Worm (Caenorhabditis elegans) whole organism, L4 larva: ENCODE results near the gene pqn-27.
A peak's percentile ranks its signal among the peaks of the same experiment; 100 is the strongest.

Experiments
- F10B5.3 ChIP-seq: sonication (generic microtip); optimal IDR thresholded peaks from 2 replicates; lab custom pipeline; 2016; ENCODE audit warnings: mild to moderate bottlenecking, missing genetic modification characterization, missing compliant biosample characterization
- F26F4.8 ChIP-seq: fragments of 200-800 bp; sonication (Bioruptor generic); conservative IDR thresholded peaks from 2 replicates; pipeline ENCODE4 v1.3.6; 2022; ENCODE audit warnings: missing genetic modification characterization, missing compliant biosample characterization
- F44E2.7 ChIP-seq: fragments of 200-800 bp; sonication (Bioruptor generic); IDR thresholded peaks from 2 replicates; pipeline ENCODE4 v2.1.2; 2022; ENCODE audit warnings: missing genetic modification characterization, missing compliant biosample characterization
- F49E8.2 ChIP-seq: sonication (generic microtip); optimal IDR thresholded peaks from 2 replicates; lab custom pipeline; 2016; ENCODE audit warnings: missing compliant biosample characterization, mild to moderate bottlenecking, missing genetic modification characterization, borderline replicate concordance
- R02D3.7 ChIP-seq: fragments of 150-350 bp; sonication (generic microtip); optimal IDR thresholded peaks from 3 replicates; lab custom pipeline; 2014; ENCODE audit warnings: missing biosample characterization, missing genetic modification characterization
- T20F7.1 ChIP-seq: fragments of 200-800 bp; sonication (Bioruptor generic); optimal IDR thresholded peaks from 2 replicates; lab custom pipeline; 2018; ENCODE audit warnings: mild to moderate bottlenecking, missing genetic modification characterization, missing compliant biosample characterization
- T26A8.4 ChIP-seq: fragments of 200-800 bp; sonication (Bioruptor generic); IDR thresholded peaks from 2 replicates; pipeline ENCODE4 v1.3.6; 2022; ENCODE audit warnings: missing genetic modification characterization, missing compliant biosample characterization
- Y105C5A.15 ChIP-seq: fragments of 200-800 bp; sonication (Bioruptor generic); IDR thresholded peaks from 2 replicates; pipeline ENCODE4 v1.3.6; 2022; ENCODE audit warnings: missing genetic modification characterization, missing compliant biosample characterization
- Y48G9A.11 ChIP-seq: fragments of 200-800 bp; sonication (Bioruptor generic); IDR thresholded peaks from 2 replicates; pipeline ENCODE4 v1.3.6; 2022; ENCODE audit warnings: missing genetic modification reagents, missing genetic modification characterization, missing compliant biosample characterization
- aha-1 ChIP-seq: fragments of 150-350 bp; peaks from one replicate; lab custom pipeline; 2014; ENCODE audit warnings: missing biosample characterization, missing genetic modification characterization
- ceh-32 ChIP-seq: sonication (generic microtip); optimal IDR thresholded peaks from 2 replicates; lab custom pipeline; 2016; ENCODE audit warnings: mild to moderate bottlenecking, missing genetic modification characterization, missing compliant biosample characterization; ENCODE audit not compliant: poor library complexity
- ces-1 ChIP-seq: fragments of 150-350 bp; sonication (generic microtip); optimal IDR thresholded peaks from 4 replicates; lab custom pipeline; 2014; ENCODE audit warnings: missing biosample characterization, missing genetic modification reagents, missing genetic modification characterization
- cey-2 ChIP-seq: sonication (generic microtip); optimal IDR thresholded peaks from 3 replicates; lab custom pipeline; 2017; ENCODE audit warnings: missing genetic modification characterization, mild to moderate bottlenecking, missing compliant biosample characterization, antibody characterized with exemption, borderline replicate concordance; ENCODE audit not compliant: insufficient read depth
- daf-16 ChIP-seq, 3 experiments: sonication (generic microtip); optimal IDR thresholded peaks; 2 replicates each; lab custom pipeline; 2016 to 2017; ENCODE audit warnings: missing genetic modification characterization in 3 of 3, missing genetic modification reagents in 3 of 3, mild to moderate bottlenecking in 2 of 3, missing compliant biosample characterization in 2 of 3, missing biosample characterization in 1 of 3, moderate library complexity in 1 of 3
- dmd-6 ChIP-seq: fragments of 200-800 bp; sonication (Bioruptor generic); IDR thresholded peaks from 2 replicates; pipeline ENCODE4 v1.3.6; 2022; ENCODE audit warnings: missing genetic modification reagents, missing genetic modification characterization, missing compliant biosample characterization
- dmd-9 ChIP-seq: fragments of 200-800 bp; sonication (Bioruptor generic); IDR thresholded peaks from 2 replicates; pipeline ENCODE4 v1.3.6; 2022; ENCODE audit warnings: missing genetic modification reagents, missing genetic modification characterization, missing compliant biosample characterization
- dve-1 ChIP-seq: sonication (generic microtip); optimal IDR thresholded peaks from 2 replicates; lab custom pipeline; 2017; ENCODE audit warnings: antibody characterized with exemption, mild to moderate bottlenecking, missing genetic modification characterization, missing compliant biosample characterization; ENCODE audit not compliant: insufficient read depth
- egl-43 ChIP-seq: fragments of 200-800 bp; sonication (Bioruptor generic); IDR thresholded peaks from 2 replicates; pipeline ENCODE4 v1.3.6; 2022; ENCODE audit warnings: missing genetic modification reagents, missing genetic modification characterization, missing compliant biosample characterization
- hif-1 ChIP-seq, 2 experiments: sonication (generic microtip); optimal IDR thresholded peaks; 2 replicates each; lab custom pipeline; 2016 to 2017; ENCODE audit warnings: missing compliant biosample characterization in 2 of 2, missing genetic modification characterization in 2 of 2, missing genetic modification reagents in 2 of 2, missing genotype in 2 of 2, mild to moderate bottlenecking in 1 of 2
- hlh-11 ChIP-seq: fragments of 200-800 bp; sonication (Bioruptor generic); optimal IDR thresholded peaks from 2 replicates; lab custom pipeline; 2018; ENCODE audit warnings: mild to moderate bottlenecking, missing genetic modification characterization, missing compliant biosample characterization
- hlh-30 ChIP-seq: sonication (generic microtip); optimal IDR thresholded peaks from 2 replicates; lab custom pipeline; 2017; ENCODE audit warnings: antibody characterized with exemption, mild to moderate bottlenecking, missing genetic modification characterization, missing compliant biosample characterization; ENCODE audit not compliant: insufficient read depth
- lin-13 ChIP-seq: fragments of 150-350 bp; optimal IDR thresholded peaks from 2 replicates; lab custom pipeline; 2014; ENCODE audit warnings: missing biosample characterization, missing genetic modification reagents, missing genetic modification characterization
- lin-29 ChIP-seq: fragments of 200-800 bp; sonication (Bioruptor generic); IDR thresholded peaks from 2 replicates; pipeline ENCODE4 v1.3.6; 2022; ENCODE audit warnings: missing genetic modification reagents, missing genetic modification characterization, missing compliant biosample characterization
- lin-38 ChIP-seq: fragments of 200-800 bp; sonication (Bioruptor generic); IDR thresholded peaks from 2 replicates; pipeline ENCODE4 v1.3.6; 2022; ENCODE audit warnings: missing genetic modification reagents, missing genetic modification characterization, missing compliant biosample characterization
- lin-39 ChIP-seq: fragments of 150-350 bp; optimal IDR thresholded peaks from 2 replicates; lab custom pipeline; 2014; ENCODE audit warnings: missing biosample characterization, missing genetic modification reagents, missing genetic modification characterization
- madf-5 ChIP-seq, 2 experiments: fragments of 200-800 bp; sonication (Bioruptor generic); IDR thresholded peaks; 2 replicates each; pipeline ENCODE4 v1.3.6; 2022; ENCODE audit warnings: missing compliant biosample characterization in 2 of 2, missing genetic modification characterization in 2 of 2
- mep-1 ChIP-seq: fragments of 150-350 bp; sonication (generic microtip); optimal IDR thresholded peaks from 3 replicates; lab custom pipeline; 2014; ENCODE audit warnings: missing biosample characterization, missing genetic modification characterization
- mes-2 ChIP-seq: sonication (generic microtip); optimal IDR thresholded peaks from 2 replicates; lab custom pipeline; 2016; ENCODE audit warnings: missing genotype, mild to moderate bottlenecking, missing genetic modification characterization, missing compliant biosample characterization; ENCODE audit not compliant: poor library complexity, severe bottlenecking
- mxl-3 ChIP-seq: fragments of 200-800 bp; sonication (Bioruptor generic); optimal IDR thresholded peaks from 2 replicates; lab custom pipeline; 2018; ENCODE audit warnings: mild to moderate bottlenecking, missing genetic modification characterization, missing compliant biosample characterization
- nhr-10 ChIP-seq: fragments of 150-350 bp; optimal IDR thresholded peaks from 2 replicates; lab custom pipeline; 2014; ENCODE audit warnings: missing biosample characterization, missing genetic modification characterization
- nhr-111 ChIP-seq: fragments of 200-800 bp; sonication (Bioruptor generic); optimal IDR thresholded peaks from 2 replicates; lab custom pipeline; 2018; ENCODE audit warnings: mild to moderate bottlenecking, missing genetic modification characterization, missing compliant biosample characterization
- nhr-28 ChIP-seq: fragments of 150-350 bp; optimal IDR thresholded peaks from 2 replicates; lab custom pipeline; 2014; ENCODE audit warnings: missing biosample characterization, missing genetic modification characterization
- nhr-48 ChIP-seq: sonication (generic microtip); optimal IDR thresholded peaks from 2 replicates; lab custom pipeline; 2016; ENCODE audit warnings: mild to moderate bottlenecking, missing genetic modification characterization, missing compliant biosample characterization
- nhr-77 ChIP-seq: fragments of 150-350 bp; optimal IDR thresholded peaks from 2 replicates; lab custom pipeline; 2014; ENCODE audit warnings: missing biosample characterization, missing genetic modification characterization
- php-3 ChIP-seq: fragments of 200-800 bp; sonication (Bioruptor generic); IDR thresholded peaks from 2 replicates; pipeline ENCODE4 v1.3.6; 2022; ENCODE audit warnings: missing genetic modification reagents, missing genetic modification characterization, missing compliant biosample characterization
- rbr-2 ChIP-seq: sonication (generic microtip); optimal IDR thresholded peaks from 2 replicates; lab custom pipeline; 2016; ENCODE audit warnings: missing genotype, missing genetic modification characterization, missing compliant biosample characterization
- set-16 ChIP-seq: fragments of 200-800 bp; sonication (Bioruptor generic); IDR thresholded peaks from 2 replicates; pipeline ENCODE4 v1.3.6; 2022; ENCODE audit warnings: missing genetic modification reagents, missing genetic modification characterization, missing compliant biosample characterization
- skn-1 ChIP-seq: fragments of 150-350 bp; optimal IDR thresholded peaks from 2 replicates; lab custom pipeline; 2014; ENCODE audit warnings: missing biosample characterization, missing genetic modification characterization
- unc-62 ChIP-seq, 3 experiments: fragments of 150-350 bp in 1 of 3; sonication (generic microtip); optimal IDR thresholded peaks in 2 of 3; peaks in 1 of 3; 1 replicate in 1 of 3; 2 replicates in 2 of 3; lab custom pipeline; 2014 to 2017; ENCODE audit warnings: missing biosample characterization in 3 of 3, missing genetic modification characterization in 3 of 3, missing genetic modification reagents in 3 of 3, missing genotype in 1 of 3
- vab-7 ChIP-seq: fragments of 200-800 bp; sonication (Bioruptor generic); IDR thresholded peaks from 2 replicates; pipeline ENCODE4 v1.3.6; 2022; ENCODE audit warnings: missing genetic modification reagents, missing genetic modification characterization, missing compliant biosample characterization
- zip-11 ChIP-seq: fragments of 200-800 bp; sonication (Bioruptor generic); IDR thresholded peaks from 2 replicates; pipeline ENCODE4 v1.3.6; 2022; ENCODE audit warnings: missing genetic modification characterization, missing compliant biosample characterization
- zip-2 ChIP-seq: fragments of 150-350 bp; optimal IDR thresholded peaks from 2 replicates; lab custom pipeline; 2014; ENCODE audit warnings: missing biosample characterization, missing genetic modification characterization

Gene pqn-27

DNA sequence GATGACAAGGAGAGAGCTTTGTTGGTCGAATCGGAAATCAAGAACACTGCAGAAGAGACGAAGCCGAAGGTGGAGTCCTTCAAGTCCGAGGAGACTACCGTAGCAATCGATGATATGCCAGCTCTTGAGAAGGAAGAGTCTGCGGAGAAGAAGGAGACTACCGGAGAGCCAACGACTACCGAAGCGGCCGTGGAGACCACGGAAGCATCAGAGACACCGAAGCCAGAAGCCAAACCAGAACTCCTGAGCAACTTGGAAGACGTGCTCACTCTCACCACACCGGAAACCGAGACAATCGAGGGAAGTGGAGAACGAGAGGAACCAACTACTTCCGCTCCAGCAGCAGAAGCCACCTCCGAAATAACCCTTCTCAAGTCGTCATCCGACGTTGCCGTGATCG lies 23.7 kb upstream of the pqn-27 start:
- TF ChIP-seq nhr-77 (tag; lab: Kevin White, UChicago) (no peak), unc-62 (GFP tag; optimal IDR thresholded peaks at IDR 0.05 in 1 of 2; lab: Kevin White, UChicago) (peak in 1 of 2 experiments; percentile 47), unc-62 (tag; optimal IDR thresholded peaks at IDR 0.05; lab: Kevin White, UChicago) (no peak), set-16 (GFP tag; lab: Robert Waterston, UW) (peak; percentile 65)

DNA sequence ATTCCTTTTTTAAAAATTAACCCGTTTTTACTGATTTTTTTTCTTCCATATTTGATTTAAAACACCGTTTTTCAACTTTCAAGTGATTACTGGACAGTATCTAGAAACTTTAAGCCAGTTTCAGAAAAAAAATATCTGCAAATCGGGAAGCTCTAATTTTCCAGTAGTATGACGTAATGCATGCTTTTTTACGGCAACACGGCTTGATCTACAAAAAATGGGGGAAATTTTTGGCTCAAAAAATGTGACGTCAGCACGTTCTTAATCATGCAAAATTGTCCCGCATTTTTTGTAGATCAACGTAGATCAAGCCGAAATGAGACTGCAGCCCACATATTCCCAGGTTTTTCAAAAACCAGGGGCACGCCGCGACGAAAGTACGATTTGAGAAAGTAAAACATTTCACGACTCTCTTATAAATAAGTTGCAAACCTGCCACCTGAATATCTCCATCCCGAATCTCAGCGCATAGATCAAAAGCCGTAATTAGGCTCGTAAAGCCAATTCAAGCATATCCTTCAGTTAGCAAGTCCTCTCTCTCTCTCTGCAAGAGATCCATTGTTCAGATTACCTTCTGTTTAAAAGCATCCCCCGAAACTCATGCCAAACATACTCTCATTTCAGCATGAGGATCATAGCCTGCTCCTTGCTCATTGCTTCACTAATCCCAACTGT lies 21.5 kb upstream of the pqn-27 start, which contains the start of gene E01G4.6:
Gene E01G4.6, plus strand, starts transcription at position 625 of the 675 bp plus-strand sequence.
- TF ChIP-seq F49E8.2 (no peak), dmd-9 (GFP tag; lab: Robert Waterston, UW) (no peak), aha-1 (peak; percentile 58), php-3 (no peak), Y105C5A.15 (GFP tag; lab: Robert Waterston, UW) (no peak), F44E2.7 (GFP tag; lab: Robert Waterston, UW) (no peak), dve-1 (tag; lab: Kevin White, UChicago) (no peak), nhr-48 (peak; percentile 26)

DNA sequence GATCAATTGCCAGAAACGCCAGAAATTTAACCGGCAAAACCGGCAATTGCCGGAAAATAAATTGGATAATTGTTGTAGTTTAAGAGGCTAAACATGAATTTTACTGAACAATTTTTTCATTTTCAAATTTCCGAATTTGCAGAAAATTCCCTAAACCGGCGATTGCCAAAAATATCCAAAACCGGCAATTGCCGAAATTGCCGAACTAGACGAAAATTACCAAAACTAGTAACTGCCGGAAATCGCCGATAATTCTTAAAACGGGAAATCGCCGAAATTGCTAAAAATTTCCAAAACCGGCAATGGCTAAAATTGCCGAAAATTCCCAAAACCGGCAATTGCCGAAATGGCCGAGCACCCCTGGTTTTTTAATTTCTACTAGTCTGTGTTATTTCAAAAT lies 19.0 kb upstream of the pqn-27 start:
- TF ChIP-seq unc-62 (GFP tag; optimal IDR thresholded peaks at IDR 0.05 in 1 of 2; lab: Kevin White, UChicago): peak in 1 of 2 experiments; percentile 68
- no peak for TF ChIP-seq unc-62 (tag; optimal IDR thresholded peaks at IDR 0.05; lab: Kevin White, UChicago)
- TF ChIP-seq lin-13 (GFP tag; lab: Kevin White, UChicago): no peak

DNA sequence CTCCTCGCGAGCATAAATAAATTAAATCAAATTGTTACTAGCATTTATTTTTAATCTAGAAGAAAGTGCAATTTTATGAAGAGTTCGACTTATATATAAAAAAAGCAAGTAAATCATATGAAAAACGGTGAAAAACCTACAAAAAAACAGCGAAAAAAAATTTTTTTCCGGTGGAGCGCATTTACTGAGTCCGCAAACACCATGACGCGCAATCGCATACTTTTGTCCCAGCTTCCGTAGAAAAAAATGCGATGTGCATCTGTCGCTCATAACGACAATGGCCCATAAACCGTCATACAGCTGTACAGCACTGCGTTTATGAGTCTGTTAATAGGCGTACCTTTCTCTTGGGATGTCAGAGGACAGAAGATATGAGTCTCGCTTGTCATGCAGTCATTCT lies 16.8 kb upstream of the pqn-27 start:
- TF ChIP-seq mep-1 (tag; lab: Kevin White, UChicago) (peak; percentile 42), hlh-30 (tag; lab: Kevin White, UChicago) (peak; percentile 38), skn-1 (no peak), T20F7.1 (GFP tag; lab: Kevin White, UChicago) (no peak), madf-5 (GFP tag; IDR thresholded peaks at IDR 0.05; lab: Robert Waterston, UW) (no peak), F10B5.3 (tag; lab: Kevin White, UChicago) (no peak), vab-7 (GFP tag; lab: Robert Waterston, UW) (no peak), mes-2 (tag; lab: Kevin White, UChicago) (peak; percentile 76), hif-1 (tag; optimal IDR thresholded peaks at IDR 0.05; lab: Kevin White, UChicago) (peak in 1 of 2 experiments; percentile 5), ces-1 (no peak), egl-43 (GFP tag; lab: Robert Waterston, UW) (0 out of 2 replicates have a peak, but pooled peaks have one; percentile 22), mxl-3 (no peak), dve-1 (tag; lab: Kevin White, UChicago) (peak; percentile 55), zip-2 (no peak), aha-1 (no peak), ceh-32 (tag; lab: Kevin White, UChicago) (no peak), rbr-2 (tag; lab: Kevin White, UChicago) (peak; percentile 7), dmd-6 (GFP tag; lab: Robert Waterston, UW) (peak; percentile 29; the same call in 1 of the 2 replicates), nhr-28 (peak; percentile 36), daf-16 (GFP tag; optimal IDR thresholded peaks at IDR 0.05; lab: Kevin White, UChicago) (no peak), daf-16 (tag; optimal IDR thresholded peaks at IDR 0.05; lab: Kevin White, UChicago) (peak; percentile 1), lin-38 (GFP tag; lab: Robert Waterston, UW) (peak; percentile 94), cey-2 (tag; lab: Kevin White, UChicago) (no peak), T26A8.4 (GFP tag; lab: Robert Waterston, UW) (peak; percentile 15; the same call in 1 of the 2 replicates), nhr-10 (tag; lab: Kevin White, UChicago) (no peak), nhr-111 (GFP tag; lab: Kevin White, UChicago) (no peak), Y48G9A.11 (GFP tag; lab: Robert Waterston, UW) (no peak), hlh-11 (tag; lab: Kevin White, UChicago) (peak; percentile 50), zip-11 (GFP tag; lab: Robert Waterston, UW) (no peak), F26F4.8 (GFP tag; lab: Robert Waterston, UW) (no peak), lin-39 (tag; lab: Kevin White, UChicago) (no peak), R02D3.7 (tag; lab: Kevin White, UChicago) (no peak), lin-29 (peak; percentile 61; the same call in 1 of the 2 replicates)
